Fruit fly (Drosophila melanogaster) whole organism, embryonic: ENCODE results near the gene Hinfp.

Source experiments
- Adf1 ChIP-seq: fragments of 200-800 bp; sonication (Bioruptor generic); IDR thresholded peaks from 2 replicates; pipeline ENCODE4 v1.3.6; 2022; ENCODE audit warnings: missing biosample characterization, missing genetic modification characterization
- Asciz ChIP-seq: fragments of 200-800 bp; sonication (Bioruptor generic); optimal IDR thresholded peaks from 2 replicates; lab custom pipeline; 2017; ENCODE audit warnings: missing biosample characterization, mild to moderate bottlenecking, missing genetic modification characterization, missing genetic modification reagents
- CG10462 ChIP-seq: fragments of 200-800 bp; sonication (Bioruptor generic); optimal IDR thresholded peaks from 2 replicates; lab custom pipeline; 2016; ENCODE audit warnings: missing biosample characterization, missing genetic modification characterization
- CG11093 ChIP-seq: fragments of 200-800 bp; sonication (Bioruptor generic); IDR thresholded peaks from 3 replicates; pipeline ENCODE4 v1.3.6; 2022; ENCODE audit warnings: missing biosample characterization, missing genetic modification characterization
- CG11696 ChIP-seq: fragments of 200-800 bp; sonication (Bioruptor generic); IDR thresholded peaks from 2 replicates; pipeline ENCODE4 v1.3.6; 2022; ENCODE audit warnings: missing biosample characterization, missing genetic modification characterization
- CG12071 ChIP-seq: fragments of 200-800 bp; sonication (Bioruptor generic); optimal IDR thresholded peaks from 3 replicates; lab custom pipeline; 2018; ENCODE audit warnings: missing biosample characterization, mild to moderate bottlenecking, missing genetic modification characterization
- CG1233 ChIP-seq: fragments of 200-800 bp; sonication (Bioruptor generic); optimal IDR thresholded peaks from 4 replicates; lab custom pipeline; 2018; ENCODE audit warnings: missing biosample characterization, mild to moderate bottlenecking, missing genetic modification characterization
- CG13624 ChIP-seq: fragments of 200-800 bp; sonication (Bioruptor generic); optimal IDR thresholded peaks from 2 replicates; lab custom pipeline; 2016; ENCODE audit warnings: missing biosample characterization, missing genetic modification characterization
- CG17912 ChIP-seq: fragments of 200-800 bp; sonication (Bioruptor generic); optimal IDR thresholded peaks from 2 replicates; lab custom pipeline; 2018; ENCODE audit warnings: missing biosample characterization, mild to moderate bottlenecking, missing genetic modification characterization
- CG2889 ChIP-seq: fragments of 200-800 bp; sonication (Bioruptor generic); IDR thresholded peaks from 3 replicates; pipeline ENCODE4 v1.3.6; 2022; ENCODE audit warnings: missing biosample characterization, missing genetic modification characterization
- CG33213 ChIP-seq: fragments of 200-800 bp; sonication (Bioruptor generic); optimal IDR thresholded peaks from 3 replicates; lab custom pipeline; 2016; ENCODE audit warnings: missing biosample characterization, missing genetic modification characterization
- CG3407 ChIP-seq: fragments of 200-800 bp; sonication (Bioruptor generic); optimal IDR thresholded peaks from 2 replicates; lab custom pipeline; 2018; ENCODE audit warnings: missing biosample characterization, mild to moderate bottlenecking, missing genetic modification characterization
- CG4360 ChIP-seq: fragments of 200-800 bp; sonication (Bioruptor generic); IDR thresholded peaks from 2 replicates; pipeline ENCODE4 v1.3.6; 2022; ENCODE audit warnings: missing biosample characterization, missing genetic modification characterization
- CG7745 ChIP-seq: fragments of 200-800 bp; sonication (Bioruptor generic); optimal IDR thresholded peaks from 2 replicates; lab custom pipeline; 2018; ENCODE audit warnings: missing biosample characterization, mild to moderate bottlenecking, missing genetic modification characterization, moderate library complexity
- Chrac-16 ChIP-seq: fragments of 200-800 bp; sonication (Bioruptor generic); optimal IDR thresholded peaks from 3 replicates; lab custom pipeline; 2016; ENCODE audit warnings: missing biosample characterization, missing genetic modification characterization
- Deaf1 ChIP-seq: fragments of 200-800 bp; optimal IDR thresholded peaks from 3 replicates; lab custom pipeline; 2019; ENCODE audit warnings: missing biosample characterization, mild to moderate bottlenecking, missing genetic modification characterization, moderate library complexity
- Dip2 ChIP-seq: fragments of 200-800 bp; sonication (Bioruptor generic); IDR thresholded peaks from 2 replicates; pipeline ENCODE4 v1.3.6; 2022; ENCODE audit warnings: missing biosample characterization, missing genetic modification characterization
- Doc2 ChIP-seq: fragments of 200-800 bp; sonication (Bioruptor generic); IDR thresholded peaks from 2 replicates; pipeline ENCODE4 v1.3.6; 2022; ENCODE audit warnings: missing biosample characterization, missing genetic modification characterization
- Dp ChIP-seq: fragments of 200-800 bp; sonication (Bioruptor generic); optimal IDR thresholded peaks from 2 replicates; lab custom pipeline; 2018; ENCODE audit warnings: missing biosample characterization, mild to moderate bottlenecking, missing genetic modification characterization, moderate library complexity
- Fer2 ChIP-seq: fragments of 200-800 bp; sonication (Bioruptor generic); optimal IDR thresholded peaks from 2 replicates; lab custom pipeline; 2018; ENCODE audit warnings: missing biosample characterization, mild to moderate bottlenecking, missing genetic modification characterization, moderate library complexity
- Fer3 ChIP-seq: fragments of 200-800 bp; sonication (Bioruptor generic); optimal IDR thresholded peaks from 2 replicates; lab custom pipeline; 2018; ENCODE audit warnings: missing biosample characterization, mild to moderate bottlenecking, missing genetic modification characterization, moderate library complexity
- HHEX ChIP-seq: fragments of 200-800 bp; sonication (Bioruptor generic); optimal IDR thresholded peaks from 3 replicates; lab custom pipeline; 2017; ENCODE audit warnings: missing biosample characterization, mild to moderate bottlenecking, missing genetic modification characterization, missing genetic modification reagents
- HmgD ChIP-seq: fragments of 200-800 bp; sonication (Bioruptor generic); optimal IDR thresholded peaks from 3 replicates; lab custom pipeline; 2016; ENCODE audit warnings: missing biosample characterization, missing genetic modification characterization
- HmgZ ChIP-seq: fragments of 200-800 bp; sonication (Bioruptor generic); optimal IDR thresholded peaks from 2 replicates; lab custom pipeline; 2018; ENCODE audit warnings: missing biosample characterization, mild to moderate bottlenecking, missing genetic modification characterization
- Lhr ChIP-seq: fragments of 200-800 bp; sonication (Bioruptor generic); optimal IDR thresholded peaks from 3 replicates; lab custom pipeline; 2017; ENCODE audit warnings: mild to moderate bottlenecking, missing biosample characterization, missing genetic modification reagents, missing genetic modification characterization
- MESR4 ChIP-seq: fragments of 200-800 bp; sonication (Bioruptor generic); optimal IDR thresholded peaks from 2 replicates; lab custom pipeline; 2018; ENCODE audit warnings: missing biosample characterization, mild to moderate bottlenecking, missing genetic modification characterization, moderate library complexity
- Nf-YB ChIP-seq: fragments of 200-800 bp; sonication (Bioruptor generic); optimal IDR thresholded peaks from 3 replicates; lab custom pipeline; 2019; ENCODE audit warnings: missing biosample characterization, mild to moderate bottlenecking, missing genetic modification characterization, moderate library complexity
- Poxn ChIP-seq: fragments of 200-800 bp; sonication (Bioruptor generic); IDR thresholded peaks from 2 replicates; pipeline ENCODE4 v1.3.6; 2022; ENCODE audit warnings: missing biosample characterization, missing genetic modification characterization
- Sox102F ChIP-seq: fragments of 200-800 bp; sonication (Bioruptor generic); optimal IDR thresholded peaks from 2 replicates; lab custom pipeline; 2018; ENCODE audit warnings: missing biosample characterization, mild to moderate bottlenecking, missing genetic modification characterization, moderate library complexity
- Usf ChIP-seq: fragments of 200-800 bp; sonication (Bioruptor generic); optimal IDR thresholded peaks from 2 replicates; lab custom pipeline; 2017; ENCODE audit warnings: missing genotype, missing biosample characterization, missing genetic modification characterization
- Xrp1 ChIP-seq: fragments of 200-800 bp; sonication (Bioruptor generic); IDR thresholded peaks from 2 replicates; pipeline ENCODE4 v1.3.6; 2022; ENCODE audit warnings: missing biosample characterization, missing genetic modification characterization
- ase ChIP-seq: fragments of 200-800 bp; sonication (Bioruptor generic); IDR thresholded peaks from 3 replicates; pipeline ENCODE4 v1.3.6; 2022; ENCODE audit warnings: missing biosample characterization, missing genetic modification characterization
- chinmo ChIP-seq: fragments of 200-800 bp; sonication (Bioruptor generic); IDR thresholded peaks from 4 replicates; pipeline ENCODE4 v1.3.6; 2022; ENCODE audit warnings: missing biosample characterization, missing genetic modification characterization; ENCODE audit not compliant: partially characterized antibody
- cwo ChIP-seq: fragments of 200-800 bp; sonication (Bioruptor generic); optimal IDR thresholded peaks from 3 replicates; lab custom pipeline; 2017; ENCODE audit warnings: missing biosample characterization, missing genetic modification characterization, mild to moderate bottlenecking, moderate library complexity, missing genetic modification reagents
- dati ChIP-seq: fragments of 200-800 bp; sonication (Bioruptor generic); IDR thresholded peaks from 2 replicates; pipeline ENCODE4 v1.3.6; 2022; ENCODE audit warnings: missing biosample characterization, missing genetic modification characterization
- dysf ChIP-seq: fragments of 200-800 bp; sonication (Bioruptor generic); IDR thresholded peaks from 3 replicates; pipeline ENCODE4 v1.3.6; 2022; ENCODE audit warnings: missing biosample characterization, missing genetic modification characterization
- ems ChIP-seq: fragments of 200-800 bp; sonication (Bioruptor generic); optimal IDR thresholded peaks from 3 replicates; lab custom pipeline; 2016; ENCODE audit warnings: missing biosample characterization, missing genetic modification characterization
- en ChIP-seq: fragments of 200-800 bp; sonication (Bioruptor generic); optimal IDR thresholded peaks from 2 replicates; lab custom pipeline; 2016; ENCODE audit warnings: missing biosample characterization, missing genetic modification characterization
- ewg ChIP-seq: fragments of 200-800 bp; sonication (Bioruptor generic); optimal IDR thresholded peaks from 3 replicates; lab custom pipeline; 2017; ENCODE audit warnings: mild to moderate bottlenecking, missing biosample characterization, missing genetic modification reagents, missing genetic modification characterization
- grau ChIP-seq: fragments of 200-800 bp; optimal IDR thresholded peaks from 3 replicates; lab custom pipeline; 2019; ENCODE audit warnings: missing biosample characterization, mild to moderate bottlenecking, missing genetic modification characterization, moderate library complexity
- grn ChIP-seq: fragments of 200-800 bp; sonication (Bioruptor generic); optimal IDR thresholded peaks from 3 replicates; lab custom pipeline; 2017; ENCODE audit warnings: missing biosample characterization, missing genetic modification characterization
- gro ChIP-seq: fragments of 200-800 bp; sonication (Bioruptor generic); optimal IDR thresholded peaks from 2 replicates; lab custom pipeline; 2016; ENCODE audit warnings: missing biosample characterization, missing genetic modification characterization
- ind ChIP-seq: fragments of 200-800 bp; sonication (Bioruptor generic); optimal IDR thresholded peaks from 3 replicates; lab custom pipeline; 2016; ENCODE audit warnings: missing biosample characterization, missing genetic modification characterization
- ken ChIP-seq: fragments of 200-800 bp; sonication (Bioruptor generic); IDR thresholded peaks from 3 replicates; pipeline ENCODE4 v1.3.6; 2022; ENCODE audit warnings: missing biosample characterization, missing genetic modification characterization
- mld ChIP-seq: fragments of 200-800 bp; sonication (Bioruptor generic); IDR thresholded peaks from 3 replicates; pipeline ENCODE4 v1.3.6; 2022; ENCODE audit warnings: missing biosample characterization, missing genetic modification characterization; ENCODE audit not compliant: partially characterized antibody
- nmo ChIP-seq: fragments of 200-800 bp; sonication (Bioruptor generic); optimal IDR thresholded peaks from 2 replicates; lab custom pipeline; 2018; ENCODE audit warnings: missing biosample characterization, mild to moderate bottlenecking, missing genetic modification characterization, moderate library complexity
- slp2 ChIP-seq: fragments of 200-800 bp; sonication (Bioruptor generic); optimal IDR thresholded peaks from 2 replicates; lab custom pipeline; 2016; ENCODE audit warnings: missing biosample characterization, missing genetic modification characterization
- tin ChIP-seq: fragments of 200-800 bp; sonication (Bioruptor generic); optimal IDR thresholded peaks from 3 replicates; lab custom pipeline; 2016; ENCODE audit warnings: missing biosample characterization, missing genetic modification characterization
- tna ChIP-seq: fragments of 200-800 bp; sonication (Bioruptor generic); IDR thresholded peaks from 2 replicates; pipeline ENCODE4 v1.3.6; 2022; ENCODE audit warnings: missing biosample characterization, missing genetic modification characterization; ENCODE audit not compliant: partially characterized antibody
- tx ChIP-seq: fragments of 200-800 bp; sonication (Bioruptor generic); optimal IDR thresholded peaks from 2 replicates; lab custom pipeline; 2016; ENCODE audit warnings: missing biosample characterization, missing genetic modification characterization
- unc-4 ChIP-seq: fragments of 200-800 bp; sonication (Bioruptor generic); IDR thresholded peaks from 2 replicates; pipeline ENCODE4 v1.3.6; 2022; ENCODE audit warnings: missing biosample characterization, missing genetic modification characterization; ENCODE audit not compliant: partially characterized antibody

Hinfp gene

dm6 chrX:621132-621555 is 4.2 kb upstream of the Hinfp start, which contains the start of the genes CG13365 and Vsp37A (continued):
- TF ChIP-seq CG4360 (peak; percentile 22; the same call in 1 of the 2 replicates), Adf1 (GFP tag; lab: Robert Waterston, UW) (no peak), CG10462 (GFP tag; lab: Kevin White, UChicago) (no peak), Sox102F (GFP tag; lab: Kevin White, UChicago) (peak; percentile 30), Dp (GFP tag; lab: Kevin White, UChicago) (peak; percentile 34), nmo (GFP tag; lab: Kevin White, UChicago) (peak; percentile 60), slp2 (no peak), en (GFP tag; lab: Kevin White, UChicago) (no peak), gro (GFP tag; lab: Kevin White, UChicago) (no peak), Dip2 (no peak), ase (GFP tag; lab: Robert Waterston, UW) (peak; percentile 16; the same call in 1 of the 3 replicates), unc-4 (GFP tag; lab: Robert Waterston, UW) (0 out of 2 replicates have a peak, but pooled peaks have one; percentile 23), HHEX (GFP tag; lab: Kevin White, UChicago) (no peak), Chrac-16 (GFP tag; lab: Kevin White, UChicago) (peak; percentile 41), dati (GFP tag; lab: Robert Waterston, UW) (no peak), Asciz (GFP tag; lab: Kevin White, UChicago) (no peak), ken (GFP tag; lab: Robert Waterston, UW) (no peak), CG2889 (GFP tag; lab: Robert Waterston, UW) (no peak), CG11093 (GFP tag; lab: Robert Waterston, UW) (0 out of 3 replicates have a peak, but pooled peaks have one; percentile 13), CG1233 (peak; percentile 50), grn (GFP tag; lab: Kevin White, UChicago) (no peak), CG7745 (tag; lab: Kevin White, UChicago) (no peak), Usf (no peak), CG33213 (peak; percentile 28), cwo (GFP tag; lab: Kevin White, UChicago) (no peak), Poxn (no peak), ewg (GFP tag; lab: Kevin White, UChicago) (peak; percentile 7), mld (GFP tag; lab: Robert Waterston, UW) (no peak), chinmo (GFP tag; lab: Robert Waterston, UW) (0 out of 4 replicates have a peak, but pooled peaks have one; percentile 28), CG3407 (GFP tag; lab: Kevin White, UChicago) (peak; percentile 35), CG11696 (no peak), Lhr (peak; percentile 56), Nf-YB (no peak), tx (GFP tag; lab: Kevin White, UChicago) (peak; percentile 28), grau (tag; lab: Kevin White, UChicago) (peak; percentile 48), Fer3 (tag; lab: Kevin White, UChicago) (peak; percentile 39), CG17912 (no peak), Doc2 (no peak), MESR4 (GFP tag; lab: Kevin White, UChicago) (no peak), HmgZ (tag; lab: Kevin White, UChicago) (peak; percentile 66), Xrp1 (GFP tag; lab: Robert Waterston, UW) (0 out of 2 replicates have a peak, but pooled peaks have one; percentile 27), HmgD (GFP tag; lab: Kevin White, UChicago) (peak; percentile 14), CG12071 (no peak), ind (GFP tag; lab: Kevin White, UChicago) (peak; percentile 37), dysf (no peak; the same call in 2 of the 3 replicates), CG13624 (GFP tag; lab: Kevin White, UChicago) (peak; percentile 59), Fer2 (tag; lab: Kevin White, UChicago) (no peak), ems (GFP tag; lab: Kevin White, UChicago) (peak; percentile 17), Deaf1 (tag; lab: Kevin White, UChicago) (peak; percentile 11), tna (GFP tag; lab: Robert Waterston, UW) (no peak), tin (GFP tag; lab: Kevin White, UChicago) (peak; percentile 36)
